Worm (Caenorhabditis elegans): ENCODE measurements around the gene C55C3.8.

DNA sequence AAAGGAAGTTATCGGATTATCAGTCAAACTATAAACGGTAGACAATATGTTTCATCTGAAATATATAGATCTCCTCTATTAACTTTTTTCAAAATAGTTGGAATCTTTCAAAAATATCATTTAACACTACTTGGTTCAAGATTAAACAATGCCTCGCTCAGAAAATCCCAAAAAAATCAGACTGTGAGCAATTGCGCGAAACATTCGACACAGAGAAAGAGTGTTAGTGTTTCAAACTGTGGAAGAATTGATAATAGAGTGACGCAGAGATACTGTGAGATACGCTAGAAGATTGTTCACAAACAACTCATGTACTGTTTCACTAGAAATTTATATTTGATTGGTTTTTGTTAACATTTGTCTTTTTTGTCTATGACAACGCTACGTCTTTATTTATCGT lies 50.2 kb downstream of the C55C3.8 start, which contains the start of gene chil-11:
- TF ChIP-seq F44E2.7 (GFP tag; IDR thresholded peaks at IDR 0.05) (no peak), unc-39 (tag; optimal IDR thresholded peaks at IDR 0.05) (no peak), skn-1 (tag; optimal IDR thresholded peaks at IDR 0.05) (no peak), ztf-11 (tag; optimal IDR thresholded peaks at IDR 0.05) (no peak), T26A8.4 (GFP tag; IDR thresholded peaks at IDR 0.05) (no peak)
